Worm (Caenorhabditis elegans) whole organism, young adult: ENCODE results near the gene VY10G11R.1.

ENCODE experiments used
- F33H1.4 ChIP-seq: fragments of 200-800 bp; sonication (Bioruptor generic); IDR thresholded peaks from 2 replicates; pipeline ENCODE4 v1.3.6; 2022; ENCODE audit warnings: missing genetic modification reagents, missing genetic modification characterization, missing compliant biosample characterization
- F52B5.7 ChIP-seq: sonication (generic microtip); optimal IDR thresholded peaks from 2 replicates; lab custom pipeline; 2016; ENCODE audit warnings: mild to moderate bottlenecking, missing genetic modification characterization, missing compliant biosample characterization
- Y56A3A.18 ChIP-seq: fragments of 200-800 bp; sonication (Bioruptor generic); IDR thresholded peaks from 2 replicates; pipeline ENCODE4 v1.3.6; 2022; ENCODE audit warnings: missing genetic modification reagents, missing genetic modification characterization, missing compliant biosample characterization
- ccch-3 ChIP-seq: fragments of 200-800 bp; sonication (Bioruptor generic); optimal IDR thresholded peaks from 2 replicates; lab custom pipeline; 2018; ENCODE audit warnings: mild to moderate bottlenecking, missing genetic modification characterization, missing compliant biosample characterization
- fkh-3 ChIP-seq: sonication (generic microtip); optimal IDR thresholded peaks from 2 replicates; lab custom pipeline; 2016; ENCODE audit warnings: mild to moderate bottlenecking, missing genetic modification characterization, missing compliant biosample characterization
- gei-17 ChIP-seq: fragments of 200-800 bp; sonication (Bioruptor generic); optimal IDR thresholded peaks from 2 replicates; lab custom pipeline; 2018; ENCODE audit warnings: mild to moderate bottlenecking, missing genetic modification characterization, missing compliant biosample characterization
- hlh-26 ChIP-seq: fragments of 200-800 bp; sonication (Bioruptor generic); conservative IDR thresholded peaks from 2 replicates; pipeline ENCODE4 v1.3.6; 2022; ENCODE audit warnings: missing genetic modification reagents, missing genetic modification characterization, missing compliant biosample characterization
- nfya-1 ChIP-seq: sonication (generic microtip); optimal IDR thresholded peaks from 2 replicates; lab custom pipeline; 2017; ENCODE audit warnings: antibody characterized with exemption, missing compliant biosample characterization, missing genetic modification characterization, borderline replicate concordance; ENCODE audit not compliant: insufficient read depth
- pha-4 ChIP-seq: fragments of 150-350 bp; sonication (generic microtip); optimal IDR thresholded peaks from 2 replicates; lab custom pipeline; 2014; ENCODE audit warnings: missing biosample characterization, missing genetic modification reagents, missing genetic modification characterization
- somi-1 ChIP-seq: fragments of 200-800 bp; sonication (Bioruptor generic); optimal IDR thresholded peaks from 2 replicates; lab custom pipeline; 2018; ENCODE audit warnings: mild to moderate bottlenecking, missing genetic modification characterization, missing compliant biosample characterization
- ztf-6 ChIP-seq: fragments of 200-800 bp; sonication (Bioruptor generic); IDR thresholded peaks from 2 replicates; pipeline ENCODE4 v1.3.6; 2022; ENCODE audit warnings: missing genetic modification reagents, missing genetic modification characterization, missing compliant biosample characterization

- TF ChIP-seq ccch-3, result no peak
- TF ChIP-seq F33H1.4 (GFP tag; lab: Robert Waterston, UW), result no peak
- TF ChIP-seq Y56A3A.18 (GFP tag; lab: Robert Waterston, UW), result 0 out of 2 replicates have a peak, but pooled peaks have one; percentile 48
- no peak for TF ChIP-seq fkh-3 (tag; lab: Kevin White, UChicago)
- no peak for TF ChIP-seq pha-4
- TF ChIP-seq gei-17, result no peak
- no peak for TF ChIP-seq F52B5.7 (tag; lab: Kevin White, UChicago)
- no peak for TF ChIP-seq somi-1
- no peak for TF ChIP-seq hlh-26
- TF ChIP-seq nfya-1 (tag; lab: Kevin White, UChicago), result no peak
- no peak for TF ChIP-seq ztf-6 (GFP tag; lab: Robert Waterston, UW)
These were observed 19.2 kb upstream of the VY10G11R.1 start for ce11 chrIV:16489958-16490357.
